Fruit fly (Drosophila melanogaster) whole organism: Measurements from ENCODE around the gene CG5292.

Source experiments
- Dll ChIP-seq: fragments of >200 bp; optimal IDR thresholded peaks from 2 replicates; lab custom pipeline; 2017
- pan ChIP-seq: fragments of >200 bp; optimal IDR thresholded peaks from 2 replicates; lab custom pipeline; 2017

- TF ChIP-seq pan (lab: Kevin White, UChicago) (no peak), Dll (lab: Kevin White, UChicago) (no peak)
These were observed 15.9 kb upstream of the CG5292 start, which contains the start of gene CG5246 for dm6 chr3R:17135747-17136146.
